Worm (Caenorhabditis elegans): ENCODE data around the gene trmt-10C.2.
A peak's percentile ranks its signal among the peaks of the same experiment; 100 is the strongest.

Gene trmt-10C.2

ce11 chrIII:6303114-6303647 lies 42.9 kb upstream of the trmt-10C.2 start, which contains the start of gene F47D12.9 (continued):
- TF ChIP-seq F49E8.2 (tag; optimal IDR thresholded peaks at IDR 0.05; ENCODE audit: borderline replicate concordance) (no peak), gei-8 (GFP tag; optimal IDR thresholded peaks at IDR 0.05) (peak; percentile 32), hmg-1.1 (GFP tag; IDR thresholded peaks at IDR 0.05) (peak; percentile 80), ceh-20 (GFP tag; IDR thresholded peaks at IDR 0.05) (peak; percentile 72), lin-13 (GFP tag; optimal IDR thresholded peaks at IDR 0.05) (peak; percentile 71), nhr-28 (tag; optimal IDR thresholded peaks at IDR 0.05) (peak; percentile 84), hif-1 (tag; optimal IDR thresholded peaks at IDR 0.05) (peak in 1 of 2 experiments; percentile 74), hlh-11 (tag; optimal IDR thresholded peaks at IDR 0.05) (peak; percentile 90), Y5F2A.4 (GFP tag; optimal IDR thresholded peaks at IDR 0.05) (no peak), egl-43 (GFP tag; IDR thresholded peaks at IDR 0.05) (peak; percentile 56; the same call in 1 of the 2 replicates), cey-2 (tag; optimal IDR thresholded peaks at IDR 0.05; ENCODE audit: borderline replicate concordance, insufficient read depth) (peak; percentile 11), zfp-3 (GFP tag; conservative IDR thresholded peaks at IDR 0.05) (0 out of 2 replicates have a peak, but pooled peaks have one; percentile 5), dmd-9 (GFP tag; IDR thresholded peaks at IDR 0.05) (0 out of 2 replicates have a peak, but pooled peaks have one; percentile 19), ztf-7 (tag; optimal IDR thresholded peaks at IDR 0.05) (peak; percentile 4), zag-1 (tag; optimal IDR thresholded peaks at IDR 0.05) (no peak), nhr-11 (tag; optimal IDR thresholded peaks at IDR 0.05) (peak; percentile 72), unc-62 (GFP tag; optimal IDR thresholded peaks at IDR 0.05 in 1 of 2) (peak in 1 of 2 experiments; percentile 80), unc-62 (tag; optimal IDR thresholded peaks at IDR 0.05) (no peak), dpl-1 (GFP tag; optimal IDR thresholded peaks at IDR 0.05) (peak; percentile 51), nhr-102 (tag; optimal IDR thresholded peaks at IDR 0.05) (peak; percentile 55), nhr-41 (GFP tag; IDR thresholded peaks at IDR 0.05) (no peak), ama-1 (optimal IDR thresholded peaks at IDR 0.05) (peak; percentile 51), dve-1 (tag; optimal IDR thresholded peaks at IDR 0.05; ENCODE audit: insufficient read depth) (peak; percentile 83), lsy-2 (tag; optimal IDR thresholded peaks at IDR 0.05) (peak; percentile 59 to 84), mdl-1 (tag; optimal IDR thresholded peaks at IDR 0.05) (peak; percentile 26 to 85), fos-1 (tag; optimal IDR thresholded peaks at IDR 0.05) (no peak), nhr-77 (tag; optimal IDR thresholded peaks at IDR 0.05) (peak; percentile 28), nhr-6 (tag; optimal IDR thresholded peaks at IDR 0.05) (peak; percentile 89), daf-16 (GFP tag; optimal IDR thresholded peaks at IDR 0.05) (peak; percentile 73 to 93), daf-16 (tag; optimal IDR thresholded peaks at IDR 0.05) (peak; percentile 92), mxl-3 (GFP tag; optimal IDR thresholded peaks at IDR 0.05) (peak; percentile 88), F37D6.2 (tag; optimal IDR thresholded peaks at IDR 0.05) (no peak), mes-2 (tag; optimal IDR thresholded peaks at IDR 0.05; ENCODE audit: poor library complexity, severe bottlenecking) (peak; percentile 71)

- TF ChIP-seq madf-5 (GFP tag; IDR thresholded peaks at IDR 0.05) (no peak), mxl-3 (GFP tag; optimal IDR thresholded peaks at IDR 0.05) (no peak), hif-1 (tag; optimal IDR thresholded peaks at IDR 0.05) (no peak), duxl-1 (tag; optimal IDR thresholded peaks at IDR 0.05; ENCODE audit: poor library complexity) (no peak), nhr-111 (GFP tag; optimal IDR thresholded peaks at IDR 0.05) (no peak), mdl-1 (tag; optimal IDR thresholded peaks at IDR 0.05) (no peak), nhr-11 (tag; optimal IDR thresholded peaks at IDR 0.05) (no peak), pqm-1 (tag; optimal IDR thresholded peaks at IDR 0.05) (no peak), lin-38 (GFP tag; IDR thresholded peaks at IDR 0.05) (no peak), Y5F2A.4 (GFP tag; optimal IDR thresholded peaks at IDR 0.05) (no peak)
These were observed 42.3 kb upstream of the trmt-10C.2 start for ce11 chrIII:6303787-6304186.

- TF ChIP-seq zag-1 (tag; optimal IDR thresholded peaks at IDR 0.05) = no peak
- no peak for TF ChIP-seq Y105C5A.15 (GFP tag; IDR thresholded peaks at IDR 0.05)
- TF ChIP-seq D1046.2 (GFP tag; IDR thresholded peaks at IDR 0.05) = no peak
- no peak for TF ChIP-seq F10B5.3 (tag; optimal IDR thresholded peaks at IDR 0.05)
- TF ChIP-seq zfp-3 (GFP tag; conservative IDR thresholded peaks at IDR 0.05) = no peak
- TF ChIP-seq lsy-2 (tag; optimal IDR thresholded peaks at IDR 0.05) = no peak
- TF ChIP-seq fkh-10 (GFP tag; optimal IDR thresholded peaks at IDR 0.05) = peak; percentile 32
- no peak for TF ChIP-seq unc-62 (GFP tag; optimal IDR thresholded peaks at IDR 0.05 in 1 of 2)
- TF ChIP-seq unc-62 (tag; optimal IDR thresholded peaks at IDR 0.05) = no peak
- TF ChIP-seq tag-97 (GFP tag; IDR thresholded peaks at IDR 0.05) = no peak
- TF ChIP-seq T26A8.4 (GFP tag; IDR thresholded peaks at IDR 0.05) = no peak
- no peak for TF ChIP-seq nhr-48 (tag; optimal IDR thresholded peaks at IDR 0.05)
- no peak for TF ChIP-seq saeg-2 (GFP tag; IDR thresholded peaks at IDR 0.05)
- TF ChIP-seq aha-1 (tag) = no peak
- 0 out of 2 replicates have a peak, but pooled peaks have one; percentile 27 for TF ChIP-seq ctbp-1 (GFP tag; IDR thresholded peaks at IDR 0.05)
These were observed 38.2 kb upstream of the trmt-10C.2 start for ce11 chrIII:6307832-6308231.

All from whole organism, L4 larva.